Worm (Caenorhabditis elegans): ENCODE data around the gene vwa-8.

vwa-8 gene

ce11 chrX:13046324-13046723 lies 55.1 kb downstream of the vwa-8 start:
- TF ChIP-seq ces-1 (GFP tag; optimal IDR thresholded peaks at IDR 0.05) (peak; percentile 85), ceh-43 (GFP tag; optimal IDR thresholded peaks at IDR 0.05) (peak; percentile 86), flh-1 (GFP tag; optimal IDR thresholded peaks at IDR 0.05) (peak; percentile 85), bed-3 (GFP tag; optimal IDR thresholded peaks at IDR 0.05) (peak; percentile 88), lsy-2 (tag; optimal IDR thresholded peaks at IDR 0.05) (peak; percentile 50), drap-1 (GFP tag; optimal IDR thresholded peaks at IDR 0.05) (peak; percentile 96), lin-32 (GFP tag; optimal IDR thresholded peaks at IDR 0.05) (peak; percentile 88), unc-62 (GFP tag; optimal IDR thresholded peaks at IDR 0.05) (peak; percentile 42), tbx-8 (GFP tag; optimal IDR thresholded peaks at IDR 0.05) (peak; percentile 56), ham-2 (GFP tag; optimal IDR thresholded peaks at IDR 0.05) (peak; percentile 80), mab-5 (tag; optimal IDR thresholded peaks at IDR 0.05) (peak; percentile 29), M03D4.4 (tag; optimal IDR thresholded peaks at IDR 0.05) (peak; percentile 90), unc-120 (tag; optimal IDR thresholded peaks at IDR 0.05; ENCODE audit: poor library complexity, severe bottlenecking) (peak; percentile 94), ceh-83 (GFP tag; optimal IDR thresholded peaks at IDR 0.05) (peak; percentile 94), nhr-28 (tag; optimal IDR thresholded peaks at IDR 0.05) (peak; percentile 59), mls-2 (tag; optimal IDR thresholded peaks at IDR 0.05) (peak; percentile 96), mep-1 (tag; optimal IDR thresholded peaks at IDR 0.05) (peak; percentile 63), cnd-1 (tag; optimal IDR thresholded peaks at IDR 0.05) (peak; percentile 81), sptf-1 (tag; optimal IDR thresholded peaks at IDR 0.05) (peak; percentile 95), pha-4 (tag; optimal IDR thresholded peaks at IDR 0.05) (peak; percentile 3), lin-13 (tag; optimal IDR thresholded peaks at IDR 0.05) (peak; percentile 41), nhr-237 (tag; optimal IDR thresholded peaks at IDR 0.05) (peak; percentile 73), sem-2 (GFP tag; optimal IDR thresholded peaks at IDR 0.05) (peak; percentile 72), elt-3 (tag; optimal IDR thresholded peaks at IDR 0.05) (peak; percentile 54), ceh-39 (tag; optimal IDR thresholded peaks at IDR 0.05) (peak; percentile 35), ztf-11 (tag; optimal IDR thresholded peaks at IDR 0.05) (peak; percentile 4), hlh-1 (tag; optimal IDR thresholded peaks at IDR 0.05) (peak; percentile 63)

DNA sequence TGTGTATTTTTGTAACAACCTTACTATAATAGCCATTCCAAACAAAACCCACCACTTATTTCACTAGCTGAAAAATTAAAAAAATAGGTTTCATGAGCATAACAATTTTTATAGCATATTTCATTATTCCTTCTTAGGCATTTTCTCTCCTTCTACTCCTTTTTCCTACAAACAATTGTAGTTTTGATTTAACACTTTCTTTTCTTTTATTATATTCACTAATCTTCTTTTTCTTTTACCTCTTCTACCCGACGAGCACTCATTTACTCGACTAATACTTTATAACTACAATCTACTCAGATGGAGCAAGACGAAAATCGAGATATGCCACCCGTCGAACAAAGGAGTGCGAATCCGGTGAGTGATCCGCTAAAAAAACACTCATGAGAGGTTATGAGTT lies 57.0 kb downstream of the vwa-8 start, which contains the start of gene C53C7.3:
Gene C53C7.3 (plus strand): TSS at position 301 of the 400 bp plus-strand sequence.
- TF ChIP-seq ceh-43 (GFP tag; optimal IDR thresholded peaks at IDR 0.05), result no peak
- TF ChIP-seq mls-2 (tag; optimal IDR thresholded peaks at IDR 0.05), result no peak
- TF ChIP-seq sem-2 (GFP tag; optimal IDR thresholded peaks at IDR 0.05), result no peak
- TF ChIP-seq lsy-2 (tag; optimal IDR thresholded peaks at IDR 0.05), result no peak
- TF ChIP-seq lin-13 (tag; optimal IDR thresholded peaks at IDR 0.05), result no peak
- TF ChIP-seq bed-3 (GFP tag; optimal IDR thresholded peaks at IDR 0.05), result no peak
- TF ChIP-seq nhr-237 (tag; optimal IDR thresholded peaks at IDR 0.05), result no peak

All from whole organism, mixed stage, embryonic.